Fruit fly (Drosophila melanogaster): ENCODE data around the gene LIMK1.

LIMK1 gene

dm6 chrX:12595100-12595609 lies 3.2 kb upstream of the LIMK1 start:
- TF ChIP-seq Myc (optimal IDR thresholded peaks at IDR 0.05) (no peak), ey (GFP tag; optimal IDR thresholded peaks at IDR 0.05) (no peak), psq (GFP tag; optimal IDR thresholded peaks at IDR 0.05) (no peak), dsf (GFP tag; optimal IDR thresholded peaks at IDR 0.05; ENCODE audit: borderline replicate concordance) (no peak), Vsx2 (GFP tag; optimal IDR thresholded peaks at IDR 0.05; ENCODE audit: partially characterized antibody) (no peak), h (GFP tag; optimal IDR thresholded peaks at IDR 0.05) (no peak), Dif (GFP tag; optimal IDR thresholded peaks at IDR 0.05; ENCODE audit: partially characterized antibody) (no peak), N (GFP tag; optimal IDR thresholded peaks at IDR 0.05) (no peak), OdsH (GFP tag; optimal IDR thresholded peaks at IDR 0.05) (no peak), CrebA (GFP tag; optimal IDR thresholded peaks at IDR 0.05; ENCODE audit: borderline replicate concordance) (no peak), Mio (GFP tag; optimal IDR thresholded peaks at IDR 0.05) (no peak), CG32264 (GFP tag; optimal IDR thresholded peaks at IDR 0.05) (no peak), CG9705 (GFP tag; optimal IDR thresholded peaks at IDR 0.05) (no peak), tai (GFP tag; optimal IDR thresholded peaks at IDR 0.05) (no peak), dl (GFP tag; optimal IDR thresholded peaks at IDR 0.05; ENCODE audit: insufficient read depth in 1 of 2, partially characterized antibody in 2 of 2) (no peak), br (GFP tag; optimal IDR thresholded peaks at IDR 0.05) (no peak), Hr83 (GFP tag; optimal IDR thresholded peaks at IDR 0.05; ENCODE audit: poor library complexity, severe bottlenecking) (no peak), dmrt93B (GFP tag; optimal IDR thresholded peaks at IDR 0.05) (no peak)

- TF ChIP-seq Dif (GFP tag; optimal IDR thresholded peaks at IDR 0.05; ENCODE audit: partially characterized antibody) (no peak), lola (GFP tag; optimal IDR thresholded peaks at IDR 0.05) (no peak), dmrt93B (GFP tag; optimal IDR thresholded peaks at IDR 0.05) (peak; percentile 67), Abd-B (GFP tag; optimal IDR thresholded peaks at IDR 0.05) (no peak), CrebA (GFP tag; optimal IDR thresholded peaks at IDR 0.05; ENCODE audit: borderline replicate concordance) (no peak), Hr83 (GFP tag; optimal IDR thresholded peaks at IDR 0.05; ENCODE audit: poor library complexity, severe bottlenecking) (no peak), foxo (GFP tag; optimal IDR thresholded peaks at IDR 0.05) (peak in 1 of 2 experiments; percentile 61), br (GFP tag; optimal IDR thresholded peaks at IDR 0.05) (peak; percentile 76), Hnf4 (GFP tag; optimal IDR thresholded peaks at IDR 0.05) (no peak), brk (GFP tag; optimal IDR thresholded peaks at IDR 0.05) (no peak), HLH106 (tag; optimal IDR thresholded peaks at IDR 0.05) (peak; percentile 60), Mio (GFP tag; optimal IDR thresholded peaks at IDR 0.05) (no peak), CG9705 (GFP tag; optimal IDR thresholded peaks at IDR 0.05) (peak; percentile 51), GATAd (GFP tag; optimal IDR thresholded peaks at IDR 0.05) (no peak), Dfd (GFP tag; optimal IDR thresholded peaks at IDR 0.05) (no peak), rgr (GFP tag; optimal IDR thresholded peaks at IDR 0.05) (peak; percentile 47), pan (optimal IDR thresholded peaks at IDR 0.05) (no peak), tai (GFP tag; optimal IDR thresholded peaks at IDR 0.05) (no peak), dsf (GFP tag; optimal IDR thresholded peaks at IDR 0.05; ENCODE audit: borderline replicate concordance) (no peak), ey (GFP tag; optimal IDR thresholded peaks at IDR 0.05) (peak; percentile 69), Jra (GFP tag; optimal IDR thresholded peaks at IDR 0.05) (peak; percentile 62), sage (GFP tag; optimal IDR thresholded peaks at IDR 0.05) (no peak), dl (GFP tag; optimal IDR thresholded peaks at IDR 0.05; ENCODE audit: insufficient read depth in 1 of 2, partially characterized antibody in 2 of 2) (no peak), OdsH (GFP tag; optimal IDR thresholded peaks at IDR 0.05) (peak; percentile 60), sv (GFP tag; optimal IDR thresholded peaks at IDR 0.05) (no peak), N (GFP tag; optimal IDR thresholded peaks at IDR 0.05) (peak; percentile 50), CG32264 (GFP tag; optimal IDR thresholded peaks at IDR 0.05) (no peak), woc (GFP tag; optimal IDR thresholded peaks at IDR 0.05) (peak; percentile 85), jim (GFP tag; optimal IDR thresholded peaks at IDR 0.05) (no peak), Sp1 (GFP tag; optimal IDR thresholded peaks at IDR 0.05) (peak; percentile 59), h (GFP tag; optimal IDR thresholded peaks at IDR 0.05) (peak; percentile 68), Rel (GFP tag; optimal IDR thresholded peaks at IDR 0.05) (no peak), Rel (tag; optimal IDR thresholded peaks at IDR 0.05) (no peak), psq (GFP tag; optimal IDR thresholded peaks at IDR 0.05) (peak; percentile 64), Hr78 (GFP tag; optimal IDR thresholded peaks at IDR 0.05) (no peak), Vsx2 (GFP tag; optimal IDR thresholded peaks at IDR 0.05; ENCODE audit: partially characterized antibody) (no peak), Myc (optimal IDR thresholded peaks at IDR 0.05) (no peak), usp (GFP tag; optimal IDR thresholded peaks at IDR 0.05) (no peak), fru (GFP tag; optimal IDR thresholded peaks at IDR 0.05) (peak; percentile 77)
These were observed 521 bp downstream of the LIMK1 start for dm6 chrX:12591223-12592120.
